Fruit fly (Drosophila melanogaster) Kc167 (cell line): ENCODE data around the gene klu.

Experiments
- Myc ChIP-seq: fragments of >200 bp; optimal IDR thresholded peaks from 2 replicates; lab custom pipeline; 2017; ENCODE audit warnings: missing external identifiers
- Sin3A ChIP-seq: fragments of >200 bp; optimal IDR thresholded peaks from 2 replicates; lab custom pipeline; 2018; ENCODE audit warnings: missing external identifiers
- h ChIP-seq: fragments of >200 bp; optimal IDR thresholded peaks from 3 replicates; lab custom pipeline; 2018; ENCODE audit warnings: missing external identifiers
- insv ChIP-seq: fragments of >200 bp; optimal IDR thresholded peaks from 3 replicates; lab custom pipeline; 2018; ENCODE audit warnings: missing external identifiers
- psq ChIP-seq: fragments of >200 bp; optimal IDR thresholded peaks from 2 replicates; lab custom pipeline; 2017; ENCODE audit warnings: missing external identifiers
- ttk ChIP-seq: sonication (Bioruptor generic); optimal IDR thresholded peaks from 2 replicates; lab custom pipeline; 2017; ENCODE audit warnings: missing external identifiers

dm6 chr3L:10966648-10967339 lies 42.2 kb downstream of the klu start:
- TF ChIP-seq insv (lab: Kevin White, UChicago) (no peak), Myc (lab: Kevin White, UChicago) (no peak), Sin3A (lab: Kevin White, UChicago) (no peak), psq (lab: Kevin White, UChicago) (no peak), h (lab: Kevin White, UChicago) (no peak), ttk (lab: Kevin White, UChicago) (no peak)
